Fruit fly (Drosophila melanogaster): ENCODE data around the gene CG5139.

DNA sequence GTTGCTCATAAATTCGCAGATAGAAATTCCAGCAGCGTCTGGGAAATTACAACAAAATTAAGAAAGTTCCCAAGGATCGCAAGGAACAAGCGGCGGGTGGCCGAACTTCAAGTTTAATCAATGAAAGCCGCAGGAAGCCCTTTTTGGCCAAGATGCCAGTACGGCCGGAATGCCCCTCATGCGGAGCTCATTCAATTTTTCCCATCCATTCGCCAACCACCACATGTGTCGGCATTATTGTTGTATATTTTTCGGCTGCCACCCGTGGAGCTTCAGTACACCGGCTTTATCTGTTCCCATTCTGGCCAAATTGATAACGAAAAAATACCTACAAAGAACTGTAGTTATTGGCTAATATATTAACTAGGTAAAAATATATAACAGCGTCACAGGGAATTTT, 12.5 kb upstream of the CG5139 start:
- TF ChIP-seq CTCF (optimal IDR thresholded peaks at IDR 0.05) (no peak), CG8478 (optimal IDR thresholded peaks at IDR 0.05) (no peak)

Data from S2 (cell line).